Worm (Caenorhabditis elegans) whole organism, late embryonic: ENCODE data around the gene H11L12.1.

ENCODE experiments used
- C08G9.2 ChIP-seq: sonication (generic microtip); optimal IDR thresholded peaks from 2 replicates; lab custom pipeline; 2016; ENCODE audit warnings: mild to moderate bottlenecking, missing genetic modification characterization, moderate library complexity, missing compliant biosample characterization
- C38D4.7 ChIP-seq: fragments of 200-800 bp; sonication (Bioruptor generic); optimal IDR thresholded peaks from 2 replicates; lab custom pipeline; 2018; ENCODE audit warnings: mild to moderate bottlenecking, missing genetic modification characterization, moderate library complexity, missing compliant biosample characterization
- F13H6.1 ChIP-seq: sonication (generic microtip); optimal IDR thresholded peaks from 2 replicates; lab custom pipeline; 2016; ENCODE audit warnings: missing genetic modification characterization, missing compliant biosample characterization
- K02D7.2 ChIP-seq: sonication (generic microtip); optimal IDR thresholded peaks from 2 replicates; lab custom pipeline; 2017; ENCODE audit warnings: mild to moderate bottlenecking, missing genetic modification characterization, missing compliant biosample characterization
- Y22D7AL.16 ChIP-seq: sonication (generic microtip); optimal IDR thresholded peaks from 2 replicates; lab custom pipeline; 2016; ENCODE audit warnings: missing genetic modification characterization, missing compliant biosample characterization
- ahr-1 ChIP-seq: sonication (generic microtip); optimal IDR thresholded peaks from 2 replicates; lab custom pipeline; 2016; ENCODE audit warnings: missing genetic modification characterization, missing compliant biosample characterization
- ama-1 ChIP-seq: fragments of 150-350 bp; optimal IDR thresholded peaks from 2 replicates; lab custom pipeline; 2014
- ceh-18 ChIP-seq: sonication (generic microtip); optimal IDR thresholded peaks from 2 replicates; lab custom pipeline; 2016; ENCODE audit warnings: missing genetic modification characterization, missing compliant biosample characterization
- ceh-2 ChIP-seq: sonication (generic microtip); optimal IDR thresholded peaks from 2 replicates; lab custom pipeline; 2016; ENCODE audit warnings: missing genotype, missing genetic modification characterization, missing compliant biosample characterization
- ceh-22 ChIP-seq: sonication (generic microtip); optimal IDR thresholded peaks from 2 replicates; lab custom pipeline; 2017; ENCODE audit warnings: missing biosample characterization, missing genetic modification characterization
- ceh-30 ChIP-seq: fragments of 150-350 bp; optimal IDR thresholded peaks from 2 replicates; lab custom pipeline; 2014; ENCODE audit warnings: missing biosample characterization, missing genetic modification characterization
- ceh-45 ChIP-seq: fragments of 200-800 bp; sonication (Bioruptor generic); IDR thresholded peaks from 2 replicates; pipeline ENCODE4 v1.3.6; 2022; ENCODE audit warnings: missing genetic modification reagents, missing genetic modification characterization, missing compliant biosample characterization
- ceh-6 ChIP-seq: fragments of 200-800 bp; sonication (Bioruptor generic); optimal IDR thresholded peaks from 2 replicates; lab custom pipeline; 2018; ENCODE audit warnings: mild to moderate bottlenecking, missing genetic modification characterization, missing compliant biosample characterization
- ceh-9 ChIP-seq: sonication (generic microtip); optimal IDR thresholded peaks from 2 replicates; lab custom pipeline; 2016; ENCODE audit warnings: mild to moderate bottlenecking, missing genetic modification characterization, inconsistent platforms, missing compliant biosample characterization
- dmd-4 ChIP-seq: sonication (generic microtip); optimal IDR thresholded peaks from 2 replicates; lab custom pipeline; 2016; ENCODE audit warnings: borderline replicate concordance, missing genetic modification characterization, missing compliant biosample characterization
- dve-1 ChIP-seq: sonication (generic microtip); optimal IDR thresholded peaks from 2 replicates; lab custom pipeline; 2017; ENCODE audit warnings: antibody characterized with exemption, mild to moderate bottlenecking, missing genetic modification characterization, missing compliant biosample characterization
- elt-4 ChIP-seq: sonication (generic microtip); optimal IDR thresholded peaks from 2 replicates; lab custom pipeline; 2016; ENCODE audit warnings: missing genetic modification characterization, missing compliant biosample characterization
- eyg-1 ChIP-seq: sonication (generic microtip); optimal IDR thresholded peaks from 2 replicates; lab custom pipeline; 2016; ENCODE audit warnings: missing genotype, missing genetic modification characterization, missing compliant biosample characterization
- hlh-13 ChIP-seq: fragments of 200-800 bp; sonication (Bioruptor generic); optimal IDR thresholded peaks from 2 replicates; lab custom pipeline; 2018; ENCODE audit warnings: mild to moderate bottlenecking, missing genetic modification characterization, missing compliant biosample characterization
- hlh-6 ChIP-seq: sonication (generic microtip); optimal IDR thresholded peaks from 2 replicates; lab custom pipeline; 2016; ENCODE audit warnings: missing genotype, missing genetic modification characterization, missing compliant biosample characterization
- hlh-8 ChIP-seq: sonication (generic microtip); optimal IDR thresholded peaks from 2 replicates; lab custom pipeline; 2016; ENCODE audit warnings: missing genotype, missing genetic modification characterization, missing compliant biosample characterization
- madf-2 ChIP-seq: sonication (generic microtip); optimal IDR thresholded peaks from 2 replicates; lab custom pipeline; 2017; ENCODE audit warnings: missing genetic modification characterization, missing compliant biosample characterization
- mec-3 ChIP-seq: sonication (generic microtip); optimal IDR thresholded peaks from 2 replicates; lab custom pipeline; 2016; ENCODE audit warnings: borderline replicate concordance, missing genetic modification characterization, missing compliant biosample characterization
- nfya-1 ChIP-seq: sonication (generic microtip); optimal IDR thresholded peaks from 2 replicates; lab custom pipeline; 2017; ENCODE audit warnings: missing genetic modification characterization, mild to moderate bottlenecking, missing compliant biosample characterization, antibody characterized with exemption, moderate library complexity
- nhr-11 ChIP-seq: fragments of 150-350 bp; optimal IDR thresholded peaks from 2 replicates; lab custom pipeline; 2014; ENCODE audit warnings: missing biosample characterization, missing genetic modification characterization
- nhr-232 ChIP-seq: sonication (generic microtip); optimal IDR thresholded peaks from 2 replicates; lab custom pipeline; 2016; ENCODE audit warnings: missing genetic modification characterization, missing compliant biosample characterization
- npax-4 ChIP-seq: sonication (generic microtip); optimal IDR thresholded peaks from 2 replicates; lab custom pipeline; 2016; ENCODE audit warnings: missing genetic modification characterization, missing compliant biosample characterization
- pag-3 ChIP-seq: sonication (generic microtip); optimal IDR thresholded peaks from 2 replicates; lab custom pipeline; 2016; ENCODE audit warnings: missing compliant biosample characterization, missing genetic modification characterization, borderline replicate concordance
- pat-9 ChIP-seq: fragments of 200-800 bp; sonication (Bioruptor generic); optimal IDR thresholded peaks from 2 replicates; lab custom pipeline; 2018; ENCODE audit warnings: mild to moderate bottlenecking, missing genetic modification characterization, moderate library complexity, missing compliant biosample characterization
- pax-1 ChIP-seq: fragments of 150-350 bp; optimal IDR thresholded peaks from 2 replicates; lab custom pipeline; 2014; ENCODE audit warnings: missing biosample characterization, missing genetic modification characterization
- rnt-1 ChIP-seq: sonication (generic microtip); optimal IDR thresholded peaks from 2 replicates; lab custom pipeline; 2016; ENCODE audit warnings: missing genetic modification characterization, missing compliant biosample characterization
- sox-2 ChIP-seq: fragments of 200-800 bp; sonication (Bioruptor generic); IDR thresholded peaks from 2 replicates; pipeline ENCODE4 v1.3.6; 2022; ENCODE audit warnings: missing genetic modification reagents, missing genetic modification characterization, missing compliant biosample characterization
- sox-4 ChIP-seq: sonication (generic microtip); optimal IDR thresholded peaks from 2 replicates; lab custom pipeline; 2017; ENCODE audit warnings: mild to moderate bottlenecking, missing genetic modification characterization, inconsistent platforms, missing compliant biosample characterization
- syd-9 ChIP-seq: sonication (generic microtip); optimal IDR thresholded peaks from 2 replicates; lab custom pipeline; 2016; ENCODE audit warnings: mild to moderate bottlenecking, missing genetic modification characterization, moderate library complexity, missing compliant biosample characterization
- tbx-7 ChIP-seq: sonication (generic microtip); optimal IDR thresholded peaks from 2 replicates; lab custom pipeline; 2016; ENCODE audit warnings: missing genotype, missing genetic modification characterization, missing compliant biosample characterization
- ttx-3 ChIP-seq: sonication (generic microtip); optimal IDR thresholded peaks from 2 replicates; lab custom pipeline; 2016; ENCODE audit warnings: missing genetic modification reagents, missing genetic modification characterization, missing compliant biosample characterization

The H11L12.1 gene

ce11 chrX:17711598-17711997 is at the start of gene H11L12.1:
H11L12.1 (minus strand) TSS chrX:17711698.
- TF ChIP-seq ahr-1 (tag; lab: Kevin White, UChicago) (no peak), mec-3 (tag; lab: Kevin White, UChicago) (no peak), hlh-6 (no peak), pag-3 (tag; lab: Kevin White, UChicago) (no peak), F13H6.1 (tag; lab: Kevin White, UChicago) (no peak), nhr-11 (tag; lab: Kevin White, UChicago) (no peak), tbx-7 (tag; lab: Kevin White, UChicago) (no peak), ceh-22 (tag; lab: Kevin White, UChicago) (no peak), C38D4.7 (no peak)

- TF ChIP-seq ceh-6 (GFP tag; lab: Kevin White, UChicago): no peak
- no peak for TF ChIP-seq ttx-3 (tag; lab: Kevin White, UChicago)
Observed at ce11 chrX:17714342-17715011, 3.0 kb upstream of the H11L12.1 start, which contains the start of gene cTel55X.1. cTel55X.1 (plus strand) TSS chrX:17714961.

ce11 chrX:17702602-17703001 is 8.9 kb downstream of the H11L12.1 start:
- TF ChIP-seq ceh-9 (tag; lab: Kevin White, UChicago) (no peak), syd-9 (tag; lab: Kevin White, UChicago) (no peak), nfya-1 (no peak), ama-1 (lab: Kevin White, UChicago) (no peak), ceh-2 (tag; lab: Kevin White, UChicago) (no peak), C08G9.2 (tag; lab: Kevin White, UChicago) (no peak), hlh-13 (no peak), ceh-18 (tag; lab: Kevin White, UChicago) (no peak), pat-9 (no peak)

- TF ChIP-seq pax-1 (tag; lab: Kevin White, UChicago): no peak
- no peak for TF ChIP-seq nfya-1
- TF ChIP-seq ceh-30 (tag; lab: Kevin White, UChicago): no peak
- TF ChIP-seq dmd-4: no peak
- TF ChIP-seq hlh-8 (tag; lab: Kevin White, UChicago): no peak
- no peak for TF ChIP-seq tbx-7 (tag; lab: Kevin White, UChicago)
- no peak for TF ChIP-seq rnt-1
Observed at ce11 chrX:17694669-17695282, 16.7 kb downstream of the H11L12.1 start, which contains the start of gene cgt-2. cgt-2 (plus strand) TSS chrX:17695232.

ce11 chrX:17685959-17686358 is 25.5 kb downstream of the H11L12.1 start:
- TF ChIP-seq Y22D7AL.16 (tag; lab: Kevin White, UChicago): no peak
- TF ChIP-seq tbx-7 (tag; lab: Kevin White, UChicago): no peak
- TF ChIP-seq F13H6.1 (tag; lab: Kevin White, UChicago): no peak
- no peak for TF ChIP-seq ceh-45 (GFP tag; lab: Robert Waterston, UW)
- TF ChIP-seq hlh-13: no peak

- TF ChIP-seq mec-3 (tag; lab: Kevin White, UChicago): no peak
- no peak for TF ChIP-seq K02D7.2
- no peak for TF ChIP-seq C08G9.2 (tag; lab: Kevin White, UChicago)
- TF ChIP-seq dve-1 (tag; lab: Kevin White, UChicago): no peak
- TF ChIP-seq nhr-232 (tag; lab: Kevin White, UChicago): no peak
- TF ChIP-seq hlh-6: no peak
- TF ChIP-seq madf-2 (tag; lab: Kevin White, UChicago): no peak
- TF ChIP-seq nfya-1: no peak
- no peak for TF ChIP-seq pag-3 (tag; lab: Kevin White, UChicago)
- TF ChIP-seq tbx-7 (tag; lab: Kevin White, UChicago): no peak
- TF ChIP-seq syd-9 (tag; lab: Kevin White, UChicago): no peak
- TF ChIP-seq sox-4: no peak
- TF ChIP-seq ceh-22 (tag; lab: Kevin White, UChicago): no peak
- TF ChIP-seq elt-4: no peak
- no peak for TF ChIP-seq pat-9
- TF ChIP-seq npax-4 (tag; lab: Kevin White, UChicago): no peak
- no peak for TF ChIP-seq eyg-1
- no peak for TF ChIP-seq ceh-30 (tag; lab: Kevin White, UChicago)
- TF ChIP-seq rnt-1: no peak
- TF ChIP-seq sox-2 (GFP tag; lab: Robert Waterston, UW): no peak
Observed at ce11 chrX:17684767-17685166, 26.7 kb downstream of the H11L12.1 start, which contains the start of gene T23E7.6. T23E7.6 (minus strand) TSS chrX:17684811.
